Fruit fly (Drosophila melanogaster): ENCODE results near the gene CG43725.
A peak's percentile ranks its signal among the peaks of the same experiment; 100 is the strongest.

The CG43725 gene

DNA sequence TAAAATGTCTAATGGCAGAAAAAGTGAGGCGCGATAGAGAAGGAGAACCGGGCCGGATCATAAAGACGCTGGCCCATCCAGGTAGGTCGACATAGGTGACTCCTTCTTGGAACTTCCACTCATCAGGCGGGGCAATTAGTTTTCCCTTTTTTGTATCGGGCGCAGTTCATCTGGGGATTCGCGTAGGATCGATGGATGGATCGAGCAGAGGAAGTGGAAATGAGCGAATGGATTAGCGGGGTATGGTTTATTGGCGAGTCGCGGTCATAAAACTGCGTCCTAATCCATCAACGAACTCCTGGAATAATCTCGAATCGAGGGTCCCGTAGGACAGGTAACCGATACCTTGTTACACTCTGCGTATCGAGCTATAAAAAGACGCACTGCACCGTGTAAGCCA is at the start of gene CG43725:
Gene CG43725 (plus strand): TSS at position 400 of the 400 bp plus-strand sequence.
- TF ChIP-seq CG7101 (tag; optimal IDR thresholded peaks at IDR 0.05), result no peak
- TF ChIP-seq CG14711 (tag; optimal IDR thresholded peaks at IDR 0.05), result no peak
- no peak for TF ChIP-seq bab1 (GFP tag; optimal IDR thresholded peaks at IDR 0.05)
- TF ChIP-seq Mnt (GFP tag; optimal IDR thresholded peaks at IDR 0.05), result no peak
- TF ChIP-seq CG11617 (GFP tag; optimal IDR thresholded peaks at IDR 0.05), result no peak
- TF ChIP-seq CG12768 (GFP tag; optimal IDR thresholded peaks at IDR 0.05), result no peak
- TF ChIP-seq toe (GFP tag; optimal IDR thresholded peaks at IDR 0.05), result no peak

DNA sequence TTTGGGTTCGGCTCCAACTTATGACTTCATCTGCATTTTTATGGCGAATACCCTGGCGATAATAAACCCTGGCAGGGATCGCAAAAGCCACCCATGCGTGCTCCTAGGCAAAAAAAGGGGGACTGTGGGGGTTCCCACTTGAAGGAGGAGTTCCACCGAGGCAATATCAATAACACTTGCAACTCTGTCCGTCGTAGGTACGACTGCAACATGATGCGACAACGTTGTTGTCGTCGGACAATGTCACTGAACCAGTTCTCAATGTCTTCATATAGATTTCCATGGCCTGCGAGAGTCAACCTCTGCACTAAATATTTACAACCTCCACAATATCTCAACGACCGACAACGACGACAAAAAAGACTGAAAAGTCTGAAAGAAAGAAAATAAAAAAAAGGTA is 48.1 kb upstream of the CG43725 start:
- TF ChIP-seq cic (GFP tag; optimal IDR thresholded peaks at IDR 0.05) (no peak), bab1 (GFP tag; optimal IDR thresholded peaks at IDR 0.05) (no peak), cnc (optimal IDR thresholded peaks at IDR 0.05) (no peak), CG14711 (tag; optimal IDR thresholded peaks at IDR 0.05) (no peak), CG7045 (GFP tag; optimal IDR thresholded peaks at IDR 0.05) (no peak)

DNA sequence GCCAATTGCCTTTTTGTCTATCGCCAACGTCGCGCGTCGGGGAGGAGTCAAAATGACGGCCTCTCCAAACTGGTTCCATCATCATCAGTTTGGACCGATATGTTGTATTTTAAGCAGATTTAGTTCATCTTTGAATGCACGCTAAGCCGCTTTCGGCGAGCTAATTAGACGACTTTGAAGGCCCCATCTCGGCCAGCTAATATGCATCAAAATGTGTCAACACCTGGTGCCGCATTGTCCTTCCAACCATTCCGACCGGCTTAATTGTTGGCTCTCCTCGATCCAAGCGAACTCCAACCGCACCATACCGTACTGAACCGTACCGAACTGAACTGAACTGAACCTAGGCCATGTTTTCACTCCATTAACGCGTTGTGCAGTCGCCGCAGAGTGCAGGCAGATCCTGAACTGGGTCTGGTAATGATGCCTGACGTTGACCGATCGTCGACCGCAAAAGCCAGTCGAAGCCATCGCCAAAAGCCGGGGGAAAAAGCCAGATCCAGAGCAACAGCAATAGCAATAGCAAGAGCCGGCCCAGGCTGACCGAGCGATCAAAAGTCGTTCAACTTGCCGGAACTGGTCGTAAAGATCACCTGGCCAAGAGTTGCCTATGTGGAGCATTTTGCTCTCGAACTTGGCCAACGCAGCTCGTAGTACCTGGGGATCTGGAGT is 47.4 kb upstream of the CG43725 start:
- TF ChIP-seq tj (GFP tag; optimal IDR thresholded peaks at IDR 0.05) (no peak), Clk (GFP tag; optimal IDR thresholded peaks at IDR 0.05) (no peak), cnc (optimal IDR thresholded peaks at IDR 0.05) (no peak), CG1620 (GFP tag; optimal IDR thresholded peaks at IDR 0.05) (no peak), CG5204 (GFP tag; optimal IDR thresholded peaks at IDR 0.05) (no peak), CG11617 (GFP tag; optimal IDR thresholded peaks at IDR 0.05) (no peak), cic (GFP tag; optimal IDR thresholded peaks at IDR 0.05) (no peak), toe (GFP tag; optimal IDR thresholded peaks at IDR 0.05) (no peak), pad (GFP tag; optimal IDR thresholded peaks at IDR 0.05) (no peak), kay (GFP tag; ENCODE audit: borderline replicate concordance) (no peak), Crg-1 (GFP tag; optimal IDR thresholded peaks at IDR 0.05) (no peak), ovo (GFP tag; optimal IDR thresholded peaks at IDR 0.05) (no peak), Hr96 (GFP tag; optimal IDR thresholded peaks at IDR 0.05) (no peak), CG14711 (tag; optimal IDR thresholded peaks at IDR 0.05) (no peak), bab1 (GFP tag; optimal IDR thresholded peaks at IDR 0.05) (no peak), CG12768 (GFP tag; optimal IDR thresholded peaks at IDR 0.05) (no peak), CG7045 (GFP tag; optimal IDR thresholded peaks at IDR 0.05) (no peak), Mnt (GFP tag; optimal IDR thresholded peaks at IDR 0.05) (no peak), CG7101 (tag; optimal IDR thresholded peaks at IDR 0.05) (no peak)

DNA sequence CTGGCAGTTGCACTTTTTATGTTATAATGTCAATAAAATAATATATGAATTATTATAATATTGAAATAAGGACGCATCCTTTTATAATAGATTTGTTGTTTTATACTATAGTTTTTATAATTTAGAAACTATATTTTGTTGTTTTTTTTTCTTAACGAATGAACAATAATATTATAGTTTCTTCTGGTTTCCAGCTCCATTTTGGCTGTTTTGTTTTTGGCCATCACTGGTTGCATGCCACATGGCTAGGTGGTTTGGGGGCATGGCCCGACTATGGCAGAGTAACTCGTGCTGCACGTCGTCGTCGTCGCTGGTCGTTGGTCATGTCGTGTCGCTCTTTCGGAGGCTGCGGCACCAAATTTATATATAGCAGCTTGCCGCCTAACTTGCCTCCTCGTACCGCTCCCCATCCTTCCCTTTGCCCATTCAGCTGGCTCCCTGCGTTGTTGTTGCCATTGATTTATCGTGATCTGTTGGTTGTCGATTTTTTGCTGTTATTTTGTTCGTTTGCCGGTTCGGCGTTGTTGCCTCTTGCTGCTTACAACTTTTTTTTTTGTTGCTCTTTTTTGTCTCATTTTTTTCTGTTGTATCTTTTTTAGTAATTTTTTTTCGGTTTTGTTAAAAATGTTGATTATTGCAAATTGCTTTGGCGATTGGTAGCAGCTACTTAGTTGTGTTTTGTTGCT is 42.9 kb upstream of the CG43725 start:
- TF ChIP-seq tj (GFP tag; optimal IDR thresholded peaks at IDR 0.05) (no peak), ovo (GFP tag; optimal IDR thresholded peaks at IDR 0.05) (no peak)

DNA sequence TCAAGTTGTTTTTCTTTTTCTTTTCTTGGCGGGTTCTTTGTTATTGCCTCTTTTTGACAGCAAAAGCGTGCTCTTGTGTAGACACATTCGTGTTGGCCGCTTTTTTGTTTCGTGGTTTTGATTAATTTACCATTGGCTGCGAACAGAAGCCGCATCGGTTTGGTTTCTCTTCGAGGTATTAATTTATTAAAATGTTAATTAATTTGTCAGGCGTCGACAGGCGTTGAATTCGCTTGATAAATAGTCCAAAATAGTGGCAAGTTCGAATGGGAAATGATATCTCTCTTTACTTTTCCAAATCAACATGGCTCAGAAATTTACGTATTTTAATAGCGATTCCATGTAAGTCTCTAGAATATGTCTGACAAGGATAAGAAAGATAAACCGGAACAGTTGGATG is 40.8 kb upstream of the CG43725 start, which contains the start of gene CG18666:
Gene CG18666 (plus strand): TSS at position 301 of the 400 bp plus-strand sequence.
- TF ChIP-seq cnc (optimal IDR thresholded peaks at IDR 0.05), result no peak
- no peak for TF ChIP-seq CG1620 (GFP tag; optimal IDR thresholded peaks at IDR 0.05)
- no peak for TF ChIP-seq Clk (GFP tag; optimal IDR thresholded peaks at IDR 0.05)
- TF ChIP-seq Crg-1 (GFP tag; optimal IDR thresholded peaks at IDR 0.05), result no peak
- TF ChIP-seq bab1 (GFP tag; optimal IDR thresholded peaks at IDR 0.05), result no peak
- TF ChIP-seq ovo (GFP tag; optimal IDR thresholded peaks at IDR 0.05), result no peak
- no peak for TF ChIP-seq CG11617 (GFP tag; optimal IDR thresholded peaks at IDR 0.05)
- no peak for TF ChIP-seq CG7045 (GFP tag; optimal IDR thresholded peaks at IDR 0.05)
- no peak for TF ChIP-seq CG7101 (tag; optimal IDR thresholded peaks at IDR 0.05)
- no peak for TF ChIP-seq CG33017 (tag; optimal IDR thresholded peaks at IDR 0.05)
- TF ChIP-seq tj (GFP tag; optimal IDR thresholded peaks at IDR 0.05), result no peak
- no peak for TF ChIP-seq cic (GFP tag; optimal IDR thresholded peaks at IDR 0.05)
- TF ChIP-seq toe (GFP tag; optimal IDR thresholded peaks at IDR 0.05), result no peak
- no peak for TF ChIP-seq Mnt (GFP tag; optimal IDR thresholded peaks at IDR 0.05)
- no peak for TF ChIP-seq CG12768 (GFP tag; optimal IDR thresholded peaks at IDR 0.05)
- no peak for TF ChIP-seq kay (GFP tag; ENCODE audit: borderline replicate concordance)
- TF ChIP-seq pad (GFP tag; optimal IDR thresholded peaks at IDR 0.05), result no peak

DNA sequence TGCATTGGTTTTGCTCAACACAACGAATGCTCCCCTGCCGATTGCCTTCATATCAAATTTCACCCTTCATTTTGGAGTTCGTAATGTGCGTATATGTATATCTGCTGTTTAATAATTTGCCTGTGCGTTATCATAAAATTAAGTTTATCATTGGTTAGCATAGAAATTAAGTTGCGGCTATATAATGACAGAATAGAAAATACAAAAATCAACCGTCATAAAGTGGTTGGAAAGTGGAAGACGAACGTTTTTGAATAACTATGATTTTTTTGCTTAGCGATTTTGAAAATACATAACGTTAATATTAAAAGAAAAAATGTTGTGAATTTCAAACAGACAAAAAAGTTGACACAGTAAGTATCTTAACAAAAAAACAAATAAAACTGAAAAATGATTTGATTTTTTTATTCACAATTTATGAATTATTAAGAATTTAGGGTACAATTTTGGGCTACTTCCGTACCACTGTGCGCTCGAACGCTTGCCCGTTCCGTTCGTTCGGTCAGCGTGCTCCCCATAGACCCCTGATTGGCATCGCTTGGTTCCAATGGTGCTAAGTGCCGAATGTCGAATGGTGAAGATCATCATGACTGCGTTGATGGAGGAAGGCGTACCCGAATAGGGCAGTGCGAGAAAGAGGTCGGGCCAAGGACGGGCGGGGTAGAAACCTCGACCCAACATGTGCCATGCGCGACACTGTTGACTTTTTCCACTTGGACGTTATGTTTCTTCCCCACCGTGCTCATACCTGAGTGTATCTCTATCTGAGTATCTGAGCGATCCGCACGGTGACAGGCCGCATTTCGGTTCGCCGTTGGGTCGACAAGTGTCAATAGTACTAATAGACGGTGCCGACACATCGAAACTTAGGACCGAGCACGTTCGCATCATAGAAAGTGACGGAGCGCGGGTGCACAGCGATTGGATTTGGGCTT is 37.5 kb upstream of the CG43725 start:
- TF ChIP-seq CG12768 (GFP tag; optimal IDR thresholded peaks at IDR 0.05) (no peak), kay (GFP tag; ENCODE audit: borderline replicate concordance) (peak; percentile 27)
